Fruit fly (Drosophila melanogaster) whole organism, adult: ENCODE results near the gene elB.

ENCODE experiments used
- CG11617 ChIP-seq: fragments of 200-800 bp; sonication (Bioruptor generic); optimal IDR thresholded peaks from 2 replicates; lab custom pipeline; 2017; ENCODE audit warnings: mild to moderate bottlenecking, missing biosample characterization, missing genetic modification reagents, missing genetic modification characterization
- CG12768 ChIP-seq: fragments of 200-800 bp; sonication (Bioruptor generic); optimal IDR thresholded peaks from 2 replicates; lab custom pipeline; 2017; ENCODE audit warnings: missing biosample characterization, missing genetic modification characterization, mild to moderate bottlenecking, moderate library complexity, missing genetic modification reagents
- CG14711 ChIP-seq: fragments of 200-800 bp; sonication (Bioruptor generic); optimal IDR thresholded peaks from 2 replicates; lab custom pipeline; 2018; ENCODE audit warnings: missing biosample characterization, mild to moderate bottlenecking, missing genetic modification characterization, moderate library complexity
- CG1620 ChIP-seq: fragments of 200-800 bp; sonication (Bioruptor generic); optimal IDR thresholded peaks from 2 replicates; lab custom pipeline; 2016; ENCODE audit warnings: missing biosample characterization, missing genetic modification characterization
- CG33017 ChIP-seq: fragments of 200-800 bp; sonication (Bioruptor generic); optimal IDR thresholded peaks from 2 replicates; lab custom pipeline; 2018; ENCODE audit warnings: missing biosample characterization, mild to moderate bottlenecking, missing genetic modification characterization, moderate library complexity
- CG5204 ChIP-seq: fragments of 200-800 bp; sonication (Bioruptor generic); optimal IDR thresholded peaks from 2 replicates; lab custom pipeline; 2016; ENCODE audit warnings: missing biosample characterization, missing genetic modification characterization
- CG7045 ChIP-seq: fragments of 200-800 bp; sonication (Bioruptor generic); optimal IDR thresholded peaks from 2 replicates; lab custom pipeline; 2017; ENCODE audit warnings: missing biosample characterization, mild to moderate bottlenecking, missing genetic modification characterization
- CG7101 ChIP-seq: fragments of 200-800 bp; sonication (Bioruptor generic); optimal IDR thresholded peaks from 2 replicates; lab custom pipeline; 2018; ENCODE audit warnings: missing biosample characterization, mild to moderate bottlenecking, missing genetic modification characterization, moderate library complexity
- Clk ChIP-seq: fragments of 200-800 bp; sonication (Bioruptor generic); optimal IDR thresholded peaks from 2 replicates; lab custom pipeline; 2017; ENCODE audit warnings: missing biosample characterization, missing genetic modification characterization
- Crg-1 ChIP-seq: fragments of 200-800 bp; sonication (Bioruptor generic); optimal IDR thresholded peaks from 2 replicates; lab custom pipeline; 2016; ENCODE audit warnings: missing biosample characterization, missing genetic modification characterization
- Hr96 ChIP-seq: fragments of 200-800 bp; sonication (Bioruptor generic); optimal IDR thresholded peaks from 2 replicates; lab custom pipeline; 2016; ENCODE audit warnings: missing biosample characterization, missing genetic modification characterization
- Mnt ChIP-seq: fragments of 200-800 bp; sonication (Bioruptor generic); optimal IDR thresholded peaks from 2 replicates; lab custom pipeline; 2016; ENCODE audit warnings: missing biosample characterization, mild to moderate bottlenecking, missing genetic modification characterization
- bab1 ChIP-seq: fragments of 200-800 bp; sonication (Bioruptor generic); optimal IDR thresholded peaks from 3 replicates; lab custom pipeline; 2019; ENCODE audit warnings: missing biosample characterization, mild to moderate bottlenecking, missing genetic modification characterization, moderate library complexity
- cic ChIP-seq: fragments of 200-800 bp; sonication (Bioruptor generic); optimal IDR thresholded peaks from 2 replicates; lab custom pipeline; 2017; ENCODE audit warnings: missing biosample characterization, mild to moderate bottlenecking, missing genetic modification characterization, moderate library complexity
- cnc ChIP-seq, 2 experiments: fragments of >200 bp; optimal IDR thresholded peaks; 2 replicates each; lab custom pipeline; 2017
- kay ChIP-seq: fragments of 200-800 bp; sonication (Bioruptor generic); peaks from one replicate; lab custom pipeline; 2016; ENCODE audit warnings: missing biosample characterization, missing genetic modification characterization, borderline replicate concordance
- ovo ChIP-seq: fragments of 200-800 bp; sonication (Bioruptor generic); optimal IDR thresholded peaks from 2 replicates; lab custom pipeline; 2016; ENCODE audit warnings: missing biosample characterization, missing genetic modification characterization
- pad ChIP-seq: fragments of 200-800 bp; sonication (Bioruptor generic); optimal IDR thresholded peaks from 3 replicates; lab custom pipeline; 2017; ENCODE audit warnings: missing biosample characterization, missing genetic modification characterization, mild to moderate bottlenecking, moderate library complexity, missing genetic modification reagents
- tj ChIP-seq: fragments of 200-800 bp; sonication (Bioruptor generic); optimal IDR thresholded peaks from 3 replicates; lab custom pipeline; 2017; ENCODE audit warnings: missing biosample characterization, mild to moderate bottlenecking, missing genetic modification characterization, moderate library complexity
- toe ChIP-seq: fragments of 200-800 bp; sonication (Bioruptor generic); optimal IDR thresholded peaks from 2 replicates; lab custom pipeline; 2016; ENCODE audit warnings: missing biosample characterization, missing genetic modification characterization

Gene elB

DNA sequence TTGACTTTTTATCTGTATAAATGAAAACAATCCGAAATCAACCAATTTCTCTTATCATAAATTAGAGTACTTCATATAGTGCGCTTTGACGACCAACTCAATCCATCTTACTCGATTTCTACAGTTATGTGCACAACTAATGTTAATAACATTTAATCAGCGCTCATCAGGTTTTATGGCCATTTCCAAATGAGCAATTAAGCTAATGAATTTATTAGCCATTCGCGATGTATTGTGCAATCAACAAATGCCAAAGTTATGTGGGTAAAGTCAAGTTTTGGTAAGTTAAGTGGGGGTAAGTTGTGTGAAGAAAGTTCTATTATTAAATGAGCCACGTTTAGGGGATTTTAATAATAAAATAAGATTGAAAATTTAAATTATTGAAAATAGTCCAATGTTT, 15.8 kb downstream of the elB start:
- TF ChIP-seq kay, result peak; percentile 62
- TF ChIP-seq CG7045 (GFP tag; lab: Kevin White, UChicago), result no peak

DNA sequence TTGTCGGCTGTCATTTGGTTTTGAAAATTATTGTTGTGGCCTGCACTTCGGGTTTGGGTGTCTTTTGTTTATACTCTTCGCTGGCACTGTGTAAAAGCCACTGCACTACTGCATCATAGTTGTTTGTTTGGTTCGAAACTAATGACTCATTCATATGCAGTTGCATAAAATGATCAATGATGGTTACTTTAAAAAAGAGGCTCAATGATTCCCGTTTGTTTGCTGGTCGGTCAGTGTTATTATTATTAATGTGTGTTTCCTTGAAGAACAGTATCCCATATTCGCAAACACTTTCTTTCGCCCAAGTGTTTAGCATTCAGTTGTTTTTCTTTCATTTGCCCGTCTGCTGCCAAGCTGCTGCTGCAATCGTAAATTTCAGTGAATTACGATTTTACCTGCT, 20.9 kb downstream of the elB start:
- no peak for TF ChIP-seq tj
- no peak for TF ChIP-seq cic (GFP tag; lab: Kevin White, UChicago)
- TF ChIP-seq toe (GFP tag; lab: Kevin White, UChicago), result no peak
- no peak for TF ChIP-seq CG5204
- TF ChIP-seq CG33017, result no peak
- TF ChIP-seq bab1 (GFP tag; lab: Kevin White, UChicago), result no peak
- no peak for TF ChIP-seq CG14711
- no peak for TF ChIP-seq ovo (GFP tag; lab: Kevin White, UChicago)
- no peak for TF ChIP-seq CG12768
- no peak for TF ChIP-seq CG7101 (tag; lab: Kevin White, UChicago)
- no peak for TF ChIP-seq CG1620 (GFP tag; lab: Kevin White, UChicago)

DNA sequence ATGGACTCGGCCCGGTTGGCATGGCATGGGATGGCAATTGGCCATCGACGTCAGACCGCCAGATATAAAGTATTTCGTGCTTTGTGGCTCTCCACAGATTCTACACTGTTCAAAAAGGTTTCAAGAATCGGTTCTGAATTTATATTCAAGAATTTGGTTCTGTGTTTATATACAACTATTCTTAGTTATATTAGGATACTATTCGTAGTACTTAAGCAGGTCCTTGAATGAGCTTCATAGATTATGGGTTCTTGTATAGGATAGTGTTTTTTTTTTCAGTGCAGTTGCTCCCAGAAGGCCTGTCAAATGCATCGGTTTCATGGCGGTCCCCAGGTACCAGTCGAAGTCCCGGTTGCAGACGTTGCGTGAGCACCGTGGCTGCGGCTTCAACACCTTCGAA, 22.8 kb downstream of the elB start:
- no peak for TF ChIP-seq Crg-1 (GFP tag; lab: Kevin White, UChicago)
- TF ChIP-seq Clk, result no peak
- no peak for TF ChIP-seq bab1 (GFP tag; lab: Kevin White, UChicago)
- TF ChIP-seq CG12768, result no peak
- TF ChIP-seq Mnt (GFP tag; lab: Kevin White, UChicago), result no peak
- no peak for TF ChIP-seq CG33017
- no peak for TF ChIP-seq CG11617 (GFP tag; lab: Kevin White, UChicago)
- TF ChIP-seq Hr96 (GFP tag; lab: Kevin White, UChicago), result no peak
- no peak for TF ChIP-seq cic (GFP tag; lab: Kevin White, UChicago)
- no peak for TF ChIP-seq tj
- no peak for TF ChIP-seq pad (GFP tag; lab: Kevin White, UChicago)
- TF ChIP-seq CG7101 (tag; lab: Kevin White, UChicago), result no peak
- TF ChIP-seq kay, result no peak
- no peak for TF ChIP-seq CG5204
- no peak for TF ChIP-seq toe (GFP tag; lab: Kevin White, UChicago)
- TF ChIP-seq ovo (GFP tag; lab: Kevin White, UChicago), result no peak
- no peak for TF ChIP-seq CG7045 (GFP tag; lab: Kevin White, UChicago)
- TF ChIP-seq CG1620 (GFP tag; lab: Kevin White, UChicago), result no peak

DNA sequence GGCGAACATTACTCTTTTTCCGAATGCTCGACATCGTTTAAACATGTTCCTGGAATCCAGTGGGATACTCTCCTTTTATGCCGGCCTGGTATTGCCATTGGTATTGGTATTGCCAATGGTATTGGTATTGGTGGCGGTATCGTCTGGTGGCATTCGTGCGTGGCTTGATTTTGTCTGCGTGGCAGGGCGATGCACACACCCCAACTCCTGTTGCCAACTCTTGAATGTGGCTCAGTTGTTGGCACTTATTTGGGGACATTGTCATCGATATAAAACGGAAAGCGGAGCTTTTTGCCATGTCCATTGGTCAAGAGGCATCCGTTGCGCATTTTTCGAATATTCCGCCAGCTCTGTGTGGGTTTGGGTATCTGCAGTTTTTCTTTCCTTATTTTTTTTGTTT, 27.5 kb downstream of the elB start:
- TF ChIP-seq CG14711 (no peak), toe (GFP tag; lab: Kevin White, UChicago) (no peak), Clk (no peak), bab1 (GFP tag; lab: Kevin White, UChicago) (no peak), CG12768 (no peak)

DNA sequence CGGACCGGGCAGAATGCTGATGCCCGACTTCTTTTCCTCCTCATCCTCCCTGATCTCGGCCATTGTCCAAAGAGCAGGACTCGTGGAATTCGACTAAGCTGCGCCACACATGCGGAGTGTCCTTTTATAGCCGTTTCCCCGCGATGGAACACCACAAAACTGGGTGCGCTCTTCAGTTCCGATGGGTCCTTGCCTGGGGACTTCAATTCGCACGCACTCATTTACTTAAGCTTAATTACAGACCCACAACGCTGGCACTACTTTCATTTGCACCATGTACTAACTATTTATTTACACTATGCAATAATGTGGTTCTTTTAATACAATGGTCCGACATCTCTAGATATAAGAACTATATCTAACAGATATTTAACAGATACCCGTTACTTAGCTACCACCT, 28.3 kb downstream of the elB start, which contains the start of gene ppk:
Gene ppk (minus strand): TSS at position 101 of the 400 bp plus-strand sequence.
- TF ChIP-seq Hr96 (GFP tag; lab: Kevin White, UChicago) (no peak), CG1620 (GFP tag; lab: Kevin White, UChicago) (no peak), CG5204 (no peak), tj (no peak), cnc (optimal IDR thresholded peaks at IDR 0.05; lab: Kevin White, UChicago) (no peak), bab1 (GFP tag; lab: Kevin White, UChicago) (no peak), kay (no peak), Crg-1 (GFP tag; lab: Kevin White, UChicago) (no peak), CG11617 (GFP tag; lab: Kevin White, UChicago) (no peak), cic (GFP tag; lab: Kevin White, UChicago) (no peak), Mnt (GFP tag; lab: Kevin White, UChicago) (no peak), CG7045 (GFP tag; lab: Kevin White, UChicago) (no peak), CG14711 (no peak), CG33017 (no peak), ovo (GFP tag; lab: Kevin White, UChicago) (no peak), CG12768 (no peak)

DNA sequence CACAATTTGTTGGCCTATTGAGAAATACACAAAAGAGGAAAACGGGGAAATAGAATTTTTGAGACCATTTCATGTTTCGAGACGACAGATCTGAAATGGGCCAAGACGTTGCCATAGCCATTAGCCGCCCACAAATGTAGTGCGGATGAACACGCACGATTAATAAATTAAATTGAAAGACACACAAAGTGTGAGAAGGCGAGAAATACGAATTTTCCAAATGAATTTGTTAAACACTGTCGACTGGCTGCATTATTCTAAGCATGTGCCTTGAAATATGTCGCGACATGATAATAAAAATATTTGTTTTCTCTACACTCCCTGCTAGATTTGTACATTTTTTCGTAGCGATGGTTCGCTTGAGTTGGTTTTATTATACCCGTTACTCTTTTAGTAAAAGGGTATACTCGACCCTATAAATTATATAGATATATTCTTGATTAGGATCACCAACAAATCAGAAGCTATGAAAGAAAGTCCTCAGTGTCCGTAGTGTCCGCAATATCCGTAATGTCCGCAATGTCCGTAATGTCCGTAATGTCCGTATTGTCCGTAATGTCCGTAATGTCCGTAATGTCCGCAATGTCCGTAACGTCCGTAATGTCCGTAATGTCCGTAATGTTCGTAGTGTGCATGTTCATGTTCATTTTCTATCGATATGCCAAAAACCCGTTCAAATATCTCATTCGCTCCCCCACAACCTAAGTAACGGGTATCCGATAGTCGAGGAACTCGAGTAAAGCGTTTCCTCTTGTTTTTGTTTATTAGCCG, 32.7 kb downstream of the elB start:
- TF ChIP-seq Hr96 (GFP tag; lab: Kevin White, UChicago) (no peak), CG7045 (GFP tag; lab: Kevin White, UChicago) (no peak)

DNA sequence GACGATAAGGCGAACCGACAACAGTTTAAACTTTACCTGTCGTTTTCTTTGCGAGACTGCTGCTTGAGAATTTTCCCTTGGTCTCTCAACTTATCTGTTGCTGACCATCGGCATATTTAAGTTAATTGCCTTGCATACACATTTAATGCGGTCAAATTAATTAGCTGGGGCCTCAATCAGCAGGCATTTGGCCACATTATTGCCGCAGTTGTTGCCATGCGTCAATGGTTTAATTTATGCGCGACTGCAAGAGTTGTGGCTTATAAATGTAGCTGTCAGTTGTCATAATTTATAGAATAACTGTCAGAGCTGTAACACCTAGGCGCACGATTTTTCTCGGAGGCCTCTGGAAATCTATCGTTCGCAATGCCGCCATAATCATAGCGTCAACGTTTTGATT, 35.3 kb downstream of the elB start:
- TF ChIP-seq Mnt (GFP tag; lab: Kevin White, UChicago) (no peak), CG14711 (no peak), Clk (no peak), Crg-1 (GFP tag; lab: Kevin White, UChicago) (no peak), CG11617 (GFP tag; lab: Kevin White, UChicago) (no peak)

DNA sequence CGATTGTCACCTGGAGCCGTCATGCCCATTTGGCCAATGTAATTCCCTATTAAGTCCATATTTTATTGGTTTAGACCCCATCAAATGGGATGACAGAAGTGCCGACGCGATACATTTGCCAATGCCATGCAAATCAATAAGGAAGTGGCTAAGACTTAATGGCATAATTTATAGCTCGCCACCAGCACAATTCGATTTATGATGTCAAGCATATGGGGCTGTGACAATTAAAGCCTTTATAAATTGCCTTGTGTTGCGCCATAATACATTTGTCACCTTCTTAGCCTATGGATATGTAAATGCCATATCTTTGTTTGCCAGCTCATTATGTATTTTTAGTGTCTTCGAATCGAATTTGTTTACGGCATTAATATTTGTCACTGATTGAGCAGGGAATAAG, 36.1 kb downstream of the elB start:
- TF ChIP-seq cic (GFP tag; lab: Kevin White, UChicago) (no peak), CG7101 (tag; lab: Kevin White, UChicago) (no peak), cnc (optimal IDR thresholded peaks at IDR 0.05; lab: Kevin White, UChicago) (no peak), tj (no peak), CG33017 (no peak), ovo (GFP tag; lab: Kevin White, UChicago) (no peak), toe (GFP tag; lab: Kevin White, UChicago) (no peak), Clk (no peak), CG1620 (GFP tag; lab: Kevin White, UChicago) (no peak), CG14711 (no peak), Crg-1 (GFP tag; lab: Kevin White, UChicago) (no peak), kay (no peak), Hr96 (GFP tag; lab: Kevin White, UChicago) (no peak), CG11617 (GFP tag; lab: Kevin White, UChicago) (no peak), CG7045 (GFP tag; lab: Kevin White, UChicago) (no peak)
